Worm (Caenorhabditis elegans): Measurements from ENCODE around the gene srbc-20.

srbc-20 gene

ce11 chrV:2122517-2122916, 24.4 kb upstream of the srbc-20 start, which contains the start of gene F22F7.2 (continued):
- TF ChIP-seq ztf-11 (tag; optimal IDR thresholded peaks at IDR 0.05): no peak
- TF ChIP-seq hlh-17 (GFP tag; optimal IDR thresholded peaks at IDR 0.05; ENCODE audit: borderline replicate concordance): no peak
- no peak for TF ChIP-seq snpc-4 (tag; optimal IDR thresholded peaks at IDR 0.05)
- no peak for TF ChIP-seq egl-13 (tag; optimal IDR thresholded peaks at IDR 0.05)
- no peak for TF ChIP-seq lin-14 (GFP tag; optimal IDR thresholded peaks at IDR 0.05)
- TF ChIP-seq skn-1 (tag; optimal IDR thresholded peaks at IDR 0.05): no peak
- TF ChIP-seq rnt-1 (tag; optimal IDR thresholded peaks at IDR 0.05): peak; percentile 50
- no peak for TF ChIP-seq mab-9 (GFP tag; IDR thresholded peaks at IDR 0.05)
- no peak for TF ChIP-seq lin-39 (tag; optimal IDR thresholded peaks at IDR 0.05)
- no peak for TF ChIP-seq sup-37 (GFP tag; optimal IDR thresholded peaks at IDR 0.05)
- no peak for TF ChIP-seq unc-98 (GFP tag; IDR thresholded peaks at IDR 0.05)
- TF ChIP-seq lin-35 (GFP tag; optimal IDR thresholded peaks at IDR 0.05): peak in 1 of 2 experiments; percentile 29
- no peak for TF ChIP-seq nhr-85 (tag)
- no peak for TF ChIP-seq nhr-19 (GFP tag; conservative IDR thresholded peaks at IDR 0.05)
- no peak for TF ChIP-seq unc-130 (tag; optimal IDR thresholded peaks at IDR 0.05)
- TF ChIP-seq egl-27 (tag; optimal IDR thresholded peaks at IDR 0.05): no peak
- TF ChIP-seq nhr-76 (tag; optimal IDR thresholded peaks at IDR 0.05): no peak
- TF ChIP-seq dpl-1 (GFP tag; optimal IDR thresholded peaks at IDR 0.05): peak in 1 of 3 experiments; percentile 6
- no peak for TF ChIP-seq isw-1 (GFP tag; IDR thresholded peaks at IDR 0.05)
- no peak for TF ChIP-seq ceh-63 (GFP tag; optimal IDR thresholded peaks at IDR 0.05)
- TF ChIP-seq dsc-1 (tag; optimal IDR thresholded peaks at IDR 0.05): no peak

ce11 chrV:2123164-2123563, 23.7 kb upstream of the srbc-20 start:
- TF ChIP-seq ceh-63 (GFP tag; optimal IDR thresholded peaks at IDR 0.05) (no peak), unc-130 (tag; optimal IDR thresholded peaks at IDR 0.05) (no peak), xbp-1 (tag; optimal IDR thresholded peaks at IDR 0.05) (no peak), dpl-1 (GFP tag; optimal IDR thresholded peaks at IDR 0.05) (no peak), unc-30 (tag; optimal IDR thresholded peaks at IDR 0.05) (no peak), fos-1 (tag; optimal IDR thresholded peaks at IDR 0.05) (no peak)

- no peak for TF ChIP-seq ceh-88 (GFP tag; IDR thresholded peaks at IDR 0.05)
- TF ChIP-seq efl-1 (optimal IDR thresholded peaks at IDR 0.05): no peak
- peak in 1 of 2 experiments; percentile 88 for TF ChIP-seq efl-1 (GFP tag; optimal IDR thresholded peaks at IDR 0.05 in 1 of 2)
- TF ChIP-seq rnt-1 (tag; optimal IDR thresholded peaks at IDR 0.05): peak; percentile 73
Observed at ce11 chrV:2126554-2126953, 20.3 kb upstream of the srbc-20 start.

ce11 chrV:2126996-2127585, 19.8 kb upstream of the srbc-20 start, which contains the start of gene ldp-1:
TSS of gene ldp-1 (plus strand) at chrV:2127535.
- TF ChIP-seq unc-62 (GFP tag; optimal IDR thresholded peaks at IDR 0.05) (no peak), nhr-90 (tag; optimal IDR thresholded peaks at IDR 0.05; ENCODE audit: poor library complexity) (peak; percentile 92), nhr-84 (tag; optimal IDR thresholded peaks at IDR 0.05) (no peak), nhr-237 (tag; optimal IDR thresholded peaks at IDR 0.05) (peak; percentile 13), fkh-10 (GFP tag; optimal IDR thresholded peaks at IDR 0.05) (peak; percentile 2), nhr-28 (tag; optimal IDR thresholded peaks at IDR 0.05) (no peak), ceh-90 (tag; optimal IDR thresholded peaks at IDR 0.05) (peak; percentile 96), ztf-11 (tag; optimal IDR thresholded peaks at IDR 0.05) (peak in 1 of 2 experiments; percentile 94), zag-1 (tag; optimal IDR thresholded peaks at IDR 0.05) (no peak), zip-4 (GFP tag; optimal IDR thresholded peaks at IDR 0.05) (peak; percentile 36), aha-1 (tag; optimal IDR thresholded peaks at IDR 0.05) (no peak), fos-1 (tag; optimal IDR thresholded peaks at IDR 0.05) (peak; percentile 62), mdl-1 (tag; optimal IDR thresholded peaks at IDR 0.05) (peak in 1 of 2 experiments; percentile 6), nhr-20 (tag; optimal IDR thresholded peaks at IDR 0.05) (peak; percentile 82), pqm-1 (tag; optimal IDR thresholded peaks at IDR 0.05) (no peak), hlh-17 (GFP tag; optimal IDR thresholded peaks at IDR 0.05; ENCODE audit: borderline replicate concordance) (no peak), C34B4.2 (tag; optimal IDR thresholded peaks at IDR 0.05) (peak; percentile 10), lir-3 (tag; optimal IDR thresholded peaks at IDR 0.05; ENCODE audit: poor library complexity) (peak; percentile 95), blmp-1 (tag; optimal IDR thresholded peaks at IDR 0.05) (peak; percentile 34), lin-13 (GFP tag; optimal IDR thresholded peaks at IDR 0.05) (peak; percentile 67), ceh-63 (GFP tag; optimal IDR thresholded peaks at IDR 0.05) (peak; percentile 60), F16B12.6 (tag; optimal IDR thresholded peaks at IDR 0.05) (peak; percentile 16), lsy-2 (tag; optimal IDR thresholded peaks at IDR 0.05) (peak; percentile 76), alr-1 (tag; optimal IDR thresholded peaks at IDR 0.05; ENCODE audit: borderline replicate concordance) (no peak), unc-130 (tag; optimal IDR thresholded peaks at IDR 0.05) (no peak), lin-14 (GFP tag; optimal IDR thresholded peaks at IDR 0.05) (peak; percentile 92)
